Worm (Caenorhabditis elegans) whole organism, L2 larva: ENCODE results near the gene pqn-96.

ENCODE experiments used
- C34F6.9 ChIP-seq: fragments of 150-350 bp; optimal IDR thresholded peaks from 2 replicates; lab custom pipeline; 2014; ENCODE audit warnings: missing biosample characterization, missing genetic modification characterization
- F13H6.1 ChIP-seq: sonication (generic microtip); optimal IDR thresholded peaks from 2 replicates; lab custom pipeline; 2016; ENCODE audit warnings: missing genetic modification characterization, missing compliant biosample characterization
- Y55F3AM.14 ChIP-seq: fragments of 200-800 bp; sonication (Bioruptor generic); optimal IDR thresholded peaks from 2 replicates; lab custom pipeline; 2018; ENCODE audit warnings: mild to moderate bottlenecking, missing genetic modification characterization, missing compliant biosample characterization
- ZK546.5 ChIP-seq: sonication (generic microtip); optimal IDR thresholded peaks from 2 replicates; lab custom pipeline; 2017; ENCODE audit warnings: missing biosample characterization, missing genetic modification characterization
- alr-1 ChIP-seq: fragments of 150-350 bp; optimal IDR thresholded peaks from 2 replicates; lab custom pipeline; 2014; ENCODE audit warnings: missing biosample characterization, missing genetic modification characterization
- aly-2 ChIP-seq: fragments of 150-350 bp; optimal IDR thresholded peaks from 2 replicates; lab custom pipeline; 2014; ENCODE audit warnings: missing biosample characterization, missing genetic modification characterization
- ama-1 ChIP-seq: fragments of 150-350 bp; optimal IDR thresholded peaks from 2 replicates; lab custom pipeline; 2018; ENCODE audit warnings: inconsistent platforms
- ceh-16 ChIP-seq: fragments of 150-350 bp; optimal IDR thresholded peaks from 2 replicates; lab custom pipeline; 2014; ENCODE audit warnings: missing biosample characterization, missing genetic modification characterization
- ceh-82 ChIP-seq: fragments of 150-350 bp; optimal IDR thresholded peaks from 2 replicates; lab custom pipeline; 2014; ENCODE audit warnings: missing biosample characterization, missing genetic modification characterization
- dmd-4 ChIP-seq: sonication (generic microtip); optimal IDR thresholded peaks from 2 replicates; lab custom pipeline; 2017; ENCODE audit warnings: missing biosample characterization, missing genetic modification characterization
- egl-27 ChIP-seq: sonication (generic microtip); optimal IDR thresholded peaks from 3 replicates; lab custom pipeline; 2017; ENCODE audit warnings: missing biosample characterization, missing genetic modification reagents, missing genetic modification characterization
- elt-1 ChIP-seq: fragments of 150-350 bp; optimal IDR thresholded peaks from 2 replicates; lab custom pipeline; 2014; ENCODE audit warnings: missing biosample characterization, missing genetic modification characterization
- elt-3 ChIP-seq: sonication (generic microtip); optimal IDR thresholded peaks from 2 replicates; lab custom pipeline; 2017; ENCODE audit warnings: missing biosample characterization, missing genetic modification characterization
- fos-1 ChIP-seq: fragments of 150-350 bp; optimal IDR thresholded peaks from 2 replicates; lab custom pipeline; 2014; ENCODE audit warnings: missing biosample characterization, missing genetic modification characterization
- lin-11 ChIP-seq: fragments of 150-350 bp; sonication (generic microtip); optimal IDR thresholded peaks from 2 replicates; lab custom pipeline; 2014; ENCODE audit warnings: missing biosample characterization, missing genetic modification characterization, inconsistent platforms, mixed read lengths
- lin-13 ChIP-seq: fragments of 150-350 bp; optimal IDR thresholded peaks from 2 replicates; lab custom pipeline; 2014; ENCODE audit warnings: missing biosample characterization, missing genetic modification reagents, missing genetic modification characterization
- lin-39 ChIP-seq: fragments of 150-350 bp; optimal IDR thresholded peaks from 2 replicates; lab custom pipeline; 2014; ENCODE audit warnings: missing biosample characterization, missing genetic modification reagents, missing genetic modification characterization
- lsy-2 ChIP-seq, 2 experiments: fragments of 150-350 bp in 1 of 2; sonication (generic microtip) in 1 of 2; optimal IDR thresholded peaks; 2 replicates each; lab custom pipeline; 2014 to 2017; ENCODE audit warnings: missing biosample characterization in 2 of 2, missing genetic modification characterization in 2 of 2
- mab-5 ChIP-seq: fragments of 150-350 bp; optimal IDR thresholded peaks from 2 replicates; lab custom pipeline; 2014; ENCODE audit warnings: missing biosample characterization, missing genetic modification characterization
- mbf-1 ChIP-seq: sonication (generic microtip); optimal IDR thresholded peaks from 2 replicates; lab custom pipeline; 2017; ENCODE audit warnings: missing biosample characterization, missing genetic modification characterization
- nhr-10 ChIP-seq: sonication (generic microtip); optimal IDR thresholded peaks from 2 replicates; lab custom pipeline; 2017; ENCODE audit warnings: missing biosample characterization, missing genetic modification characterization
- nhr-11 ChIP-seq: fragments of 150-350 bp; optimal IDR thresholded peaks from 2 replicates; lab custom pipeline; 2014; ENCODE audit warnings: missing biosample characterization, missing genetic modification characterization
- nhr-12 ChIP-seq: fragments of 150-350 bp; optimal IDR thresholded peaks from 2 replicates; lab custom pipeline; 2014; ENCODE audit warnings: missing biosample characterization, missing genetic modification characterization
- nhr-21 ChIP-seq: fragments of 150-350 bp; optimal IDR thresholded peaks from 2 replicates; lab custom pipeline; 2014; ENCODE audit warnings: missing biosample characterization, missing genetic modification characterization
- nhr-23 ChIP-seq: fragments of 150-350 bp; optimal IDR thresholded peaks from 2 replicates; lab custom pipeline; 2014; ENCODE audit warnings: missing biosample characterization, missing genetic modification reagents, missing genetic modification characterization
- peb-1 ChIP-seq: fragments of 150-350 bp; optimal IDR thresholded peaks from 2 replicates; lab custom pipeline; 2014; ENCODE audit warnings: missing biosample characterization, missing genetic modification characterization
- sem-4 ChIP-seq: fragments of 150-350 bp; optimal IDR thresholded peaks from 2 replicates; lab custom pipeline; 2014; ENCODE audit warnings: missing biosample characterization, missing genetic modification reagents, missing genetic modification characterization
- sma-3 ChIP-seq: sonication (generic microtip); optimal IDR thresholded peaks from 2 replicates; lab custom pipeline; 2016; ENCODE audit warnings: missing genetic modification reagents, missing genetic modification characterization, missing compliant biosample characterization
- sma-9 ChIP-seq, 2 experiments: fragments of 150-350 bp in 1 of 2; sonication (generic microtip) in 1 of 2; optimal IDR thresholded peaks; 2 replicates each; lab custom pipeline; 2014 to 2016; ENCODE audit warnings: missing genetic modification characterization in 2 of 2, mild to moderate bottlenecking in 1 of 2, missing biosample characterization in 1 of 2, missing compliant biosample characterization in 1 of 2, missing genetic modification reagents in 1 of 2, moderate library complexity in 1 of 2
- unc-39 ChIP-seq: fragments of 150-350 bp; optimal IDR thresholded peaks from 2 replicates; lab custom pipeline; 2014; ENCODE audit warnings: missing biosample characterization, missing genetic modification characterization
- unc-55 ChIP-seq: fragments of 150-350 bp; sonication (generic microtip); optimal IDR thresholded peaks from 3 replicates; lab custom pipeline; 2014; ENCODE audit warnings: missing biosample characterization, missing genetic modification reagents, missing genetic modification characterization
- unc-62 ChIP-seq: fragments of 150-350 bp; optimal IDR thresholded peaks from 2 replicates; lab custom pipeline; 2014; ENCODE audit warnings: missing biosample characterization, missing genetic modification reagents, missing genetic modification characterization
- zag-1 ChIP-seq: fragments of 150-350 bp; optimal IDR thresholded peaks from 2 replicates; lab custom pipeline; 2014; ENCODE audit warnings: missing biosample characterization, missing genetic modification characterization
- ztf-1 ChIP-seq: fragments of 200-800 bp; sonication (Bioruptor generic); conservative IDR thresholded peaks from 2 replicates; pipeline ENCODE4 v1.3.6; 2022; ENCODE audit warnings: missing genetic modification characterization, missing compliant biosample characterization

pqn-96 gene

DNA sequence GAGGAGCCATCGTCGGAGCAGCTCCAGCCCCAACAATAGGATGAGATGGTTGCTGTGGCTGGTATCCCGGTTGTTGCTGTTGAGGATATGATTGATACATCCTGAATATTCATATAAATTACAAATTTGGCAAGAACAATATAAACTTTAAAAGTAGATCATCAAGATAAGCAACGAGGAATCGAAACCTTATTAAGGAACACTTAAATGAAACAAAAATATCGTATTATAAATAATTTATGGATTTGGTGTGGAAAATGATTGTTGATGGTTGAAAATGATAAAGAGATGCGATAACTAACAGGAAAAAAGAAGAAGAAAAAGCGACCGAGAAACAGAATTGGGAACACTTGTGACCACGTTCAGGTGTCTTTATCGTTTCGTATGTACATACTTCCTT is at the start of gene pqn-96:
TSS of gene pqn-96 (minus strand) at position 101 of the 400 bp plus-strand sequence.
- no peak for TF ChIP-seq F13H6.1 (tag; lab: Kevin White, UChicago)
- TF ChIP-seq sem-4 (tag; lab: Kevin White, UChicago), result no peak
- TF ChIP-seq ceh-16 (tag; lab: Kevin White, UChicago), result no peak
- no peak for TF ChIP-seq nhr-23
- TF ChIP-seq lin-11 (tag; lab: Kevin White, UChicago), result no peak
- no peak for TF ChIP-seq ZK546.5 (tag; lab: Kevin White, UChicago)

DNA sequence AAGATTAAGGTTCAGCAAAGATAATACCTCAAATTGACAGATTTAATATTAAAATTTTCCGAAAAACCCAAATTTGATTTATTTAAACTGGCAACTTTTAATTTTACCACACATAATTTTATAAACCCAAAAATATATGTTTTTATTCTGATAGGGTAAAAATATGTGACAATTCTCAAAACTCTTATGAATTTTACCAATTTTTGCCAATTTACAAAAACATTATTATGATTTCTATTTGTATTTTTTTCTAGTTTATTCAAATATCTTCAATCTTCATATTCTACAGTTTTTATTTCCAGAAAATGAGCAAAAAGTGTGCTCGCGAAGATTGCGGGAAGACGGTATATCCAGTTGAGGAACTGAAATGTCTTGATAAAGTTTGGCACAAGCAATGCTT is 44.6 kb upstream of the pqn-96 start, which contains the start of gene F42H10.3:
TSS of gene F42H10.3 (plus strand) at position 301 of the 400 bp plus-strand sequence.
- TF ChIP-seq elt-1 (tag; lab: Kevin White, UChicago) (no peak), nhr-10 (tag; lab: Kevin White, UChicago) (no peak), lin-39 (tag; lab: Kevin White, UChicago) (no peak), lsy-2 (tag; optimal IDR thresholded peaks at IDR 0.05; lab: Kevin White, UChicago) (no peak), mab-5 (no peak), nhr-11 (tag; lab: Kevin White, UChicago) (no peak)

DNA sequence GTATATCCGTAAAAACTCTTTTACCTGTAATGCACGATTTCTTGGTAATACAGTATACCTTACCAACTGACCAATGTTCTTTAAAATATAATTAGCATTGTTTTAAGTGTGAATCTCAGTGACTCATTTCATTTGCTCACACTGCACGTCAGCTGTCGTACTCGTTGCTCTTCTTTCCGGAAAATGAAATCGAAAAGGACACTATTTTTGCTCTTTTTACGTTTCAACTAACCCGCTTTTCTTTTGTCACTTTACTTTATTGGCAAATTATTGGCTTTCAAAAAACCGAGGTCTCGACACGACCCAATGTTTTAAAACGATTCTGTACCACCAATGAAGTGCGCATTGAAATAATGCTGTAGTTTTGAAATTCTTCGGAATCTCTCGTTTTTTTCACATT is 41.1 kb upstream of the pqn-96 start, which contains the start of gene F42H10.6:
TSS of gene F42H10.6 (minus strand) at position 101 of the 400 bp plus-strand sequence.
- TF ChIP-seq peb-1 (tag; lab: Kevin White, UChicago), result no peak
- no peak for TF ChIP-seq lin-11 (tag; lab: Kevin White, UChicago)
- no peak for TF ChIP-seq unc-62 (GFP tag; lab: Kevin White, UChicago)
- TF ChIP-seq nhr-21 (tag; lab: Kevin White, UChicago), result no peak
- TF ChIP-seq elt-3, result no peak
- TF ChIP-seq sma-9 (GFP tag; optimal IDR thresholded peaks at IDR 0.05; lab: Kevin White, UChicago), result no peak
- TF ChIP-seq sma-9 (tag; optimal IDR thresholded peaks at IDR 0.05; lab: Kevin White, UChicago), result no peak
- no peak for TF ChIP-seq Y55F3AM.14 (GFP tag; lab: Kevin White, UChicago)
- no peak for TF ChIP-seq sem-4 (tag; lab: Kevin White, UChicago)
- TF ChIP-seq unc-55 (GFP tag; lab: Kevin White, UChicago), result no peak
- no peak for TF ChIP-seq ceh-82 (tag; lab: Kevin White, UChicago)
- no peak for TF ChIP-seq dmd-4 (tag; lab: Kevin White, UChicago)
- no peak for TF ChIP-seq nhr-12 (tag; lab: Kevin White, UChicago)
- TF ChIP-seq nhr-10 (tag; lab: Kevin White, UChicago), result no peak
- no peak for TF ChIP-seq C34F6.9 (tag; lab: Kevin White, UChicago)
- no peak for TF ChIP-seq lin-13
- no peak for TF ChIP-seq aly-2 (tag; lab: Kevin White, UChicago)
- no peak for TF ChIP-seq ceh-16 (tag; lab: Kevin White, UChicago)
- TF ChIP-seq ama-1, result no peak

DNA sequence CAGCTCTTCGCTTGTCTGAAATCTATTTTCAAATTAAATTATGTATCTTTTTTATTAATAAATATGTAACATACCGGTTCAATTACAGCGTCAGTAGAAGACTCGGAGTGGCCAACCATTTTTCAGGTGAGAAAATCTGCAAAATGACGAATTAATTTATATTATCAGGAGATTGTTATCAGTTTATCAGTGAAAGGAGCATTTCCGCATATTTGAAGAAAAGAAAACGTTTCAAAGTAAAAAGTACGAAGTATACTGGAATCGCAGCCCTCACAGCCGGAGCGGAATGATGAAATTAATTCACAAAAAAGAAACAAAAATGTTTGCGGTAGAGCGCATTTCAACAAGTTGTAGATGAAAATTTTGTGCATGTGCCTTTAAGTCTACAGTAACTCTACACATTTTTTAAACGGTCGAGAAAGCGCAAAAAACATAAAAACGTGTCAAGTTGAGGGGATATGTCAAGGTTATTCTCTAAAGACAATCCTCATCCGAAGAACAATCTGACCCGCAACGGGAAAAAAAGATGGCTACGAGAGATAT is 40.2 kb upstream of the pqn-96 start:
- TF ChIP-seq fos-1 (tag; lab: Kevin White, UChicago) (peak; percentile 63), sma-3 (GFP tag; lab: Kevin White, UChicago) (no peak), sma-9 (GFP tag; optimal IDR thresholded peaks at IDR 0.05; lab: Kevin White, UChicago) (peak; percentile 9), sma-9 (tag; optimal IDR thresholded peaks at IDR 0.05; lab: Kevin White, UChicago) (no peak), alr-1 (no peak), C34F6.9 (tag; lab: Kevin White, UChicago) (no peak), lin-39 (tag; lab: Kevin White, UChicago) (no peak), ceh-82 (tag; lab: Kevin White, UChicago) (no peak), mbf-1 (tag; lab: Kevin White, UChicago) (no peak), ztf-1 (GFP tag; lab: Robert Waterston, UW) (no peak), zag-1 (tag; lab: Kevin White, UChicago) (no peak), unc-55 (GFP tag; lab: Kevin White, UChicago) (no peak), unc-39 (tag; lab: Kevin White, UChicago) (no peak), egl-27 (tag; lab: Kevin White, UChicago) (no peak), nhr-11 (tag; lab: Kevin White, UChicago) (no peak), F13H6.1 (tag; lab: Kevin White, UChicago) (no peak)
